Worm (Caenorhabditis elegans): ENCODE measurements around the gene T12G3.6.
A peak's percentile ranks its signal among the peaks of the same experiment; 100 is the strongest.

T12G3.6 gene

ce11 chrIV:12057508-12057907 is 26.4 kb upstream of the T12G3.6 start, which contains the start of gene K08E4.3:
TSS of gene K08E4.3 (plus strand) at chrIV:12057742.
- TF ChIP-seq nfyb-1 (GFP tag; IDR thresholded peaks at IDR 0.05) (no peak), ccch-3 (GFP tag; optimal IDR thresholded peaks at IDR 0.05) (no peak), rcor-1 (GFP tag; IDR thresholded peaks at IDR 0.05) (no peak), zim-3 (tag; optimal IDR thresholded peaks at IDR 0.05) (no peak), hrde-1 (tag; optimal IDR thresholded peaks at IDR 0.05; ENCODE audit: borderline replicate concordance) (no peak), F39B2.1 (GFP tag; IDR thresholded peaks at IDR 0.05) (no peak), madf-3 (GFP tag; IDR thresholded peaks at IDR 0.05) (no peak), sdz-38 (tag; optimal IDR thresholded peaks at IDR 0.05) (no peak), Y67H2A.10 (GFP tag; conservative IDR thresholded peaks at IDR 0.05) (no peak), lin-26 (GFP tag; IDR thresholded peaks at IDR 0.05) (no peak), F55B11.4 (tag; optimal IDR thresholded peaks at IDR 0.05; ENCODE audit: borderline replicate concordance, insufficient read depth) (no peak), ceh-40 (GFP tag; IDR thresholded peaks at IDR 0.05) (no peak), snpc-1.3 (tag; optimal IDR thresholded peaks at IDR 0.05; ENCODE audit: insufficient read depth) (no peak), B0035.1 (tag; optimal IDR thresholded peaks at IDR 0.05) (no peak), snpc-3.4 (tag; optimal IDR thresholded peaks at IDR 0.05) (no peak), ceh-27 (GFP tag; optimal IDR thresholded peaks at IDR 0.05) (no peak), lin-35 (GFP tag; optimal IDR thresholded peaks at IDR 0.05) (no peak), rec-8 (tag; optimal IDR thresholded peaks at IDR 0.05) (no peak), ztf-22 (GFP tag; optimal IDR thresholded peaks at IDR 0.05) (no peak), nhr-27 (tag; optimal IDR thresholded peaks at IDR 0.05) (no peak)

- TF ChIP-seq xnd-1 (tag; optimal IDR thresholded peaks at IDR 0.05) (peak; percentile 28), athp-1 (tag; optimal IDR thresholded peaks at IDR 0.05) (no peak), ceh-91 (GFP tag; IDR thresholded peaks at IDR 0.05) (0 out of 2 replicates have a peak, but pooled peaks have one; percentile 8), efl-1 (GFP tag; optimal IDR thresholded peaks at IDR 0.05) (peak; percentile 58), ceh-79 (tag; optimal IDR thresholded peaks at IDR 0.05) (no peak), madf-8 (GFP tag; conservative IDR thresholded peaks at IDR 0.05) (0 out of 2 replicates have a peak, but pooled peaks have one; percentile 18), madf-6 (GFP tag; IDR thresholded peaks at IDR 0.05) (peak; percentile 57; the same call in 1 of the 2 replicates)
Observed at ce11 chrIV:12056603-12057002, 25.5 kb upstream of the T12G3.6 start, which contains the start of gene K08E4.2. TSS of gene K08E4.2 (minus strand) at chrIV:12056656.

DNA sequence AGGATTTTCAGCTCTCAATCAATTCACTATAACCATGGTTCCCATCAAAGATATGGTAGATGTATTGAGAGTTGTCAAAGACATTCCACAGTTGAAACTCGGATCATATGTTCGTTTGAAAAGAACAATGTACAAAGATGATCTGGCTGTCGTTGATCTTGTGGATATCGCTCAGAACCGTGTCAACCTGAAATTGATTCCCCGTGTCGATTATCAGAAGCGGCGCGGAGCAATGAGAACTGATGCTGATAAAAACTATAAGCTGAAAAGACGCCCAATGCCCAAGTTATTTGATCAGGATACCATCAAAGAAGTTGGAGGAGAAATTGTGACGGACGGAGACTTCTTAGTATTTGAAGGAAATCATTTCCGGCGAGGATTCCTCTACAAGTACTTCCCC is 21.4 kb upstream of the T12G3.6 start:
- TF ChIP-seq hmg-1.2 (GFP tag; IDR thresholded peaks at IDR 0.05) (no peak), snpc-1.3 (tag; optimal IDR thresholded peaks at IDR 0.05; ENCODE audit: insufficient read depth) (no peak), F23B12.7 (tag; optimal IDR thresholded peaks at IDR 0.05; ENCODE audit: insufficient read depth) (no peak), ztf-6 (GFP tag; IDR thresholded peaks at IDR 0.05) (no peak), zfh-2 (GFP tag; conservative IDR thresholded peaks at IDR 0.05) (no peak), B0261.1 (tag; optimal IDR thresholded peaks at IDR 0.05) (no peak), hsf-1 (GFP tag; IDR thresholded peaks at IDR 0.05) (no peak), B0035.1 (tag; optimal IDR thresholded peaks at IDR 0.05) (no peak), snpc-3.4 (tag; optimal IDR thresholded peaks at IDR 0.05) (no peak), nfya-1 (tag; optimal IDR thresholded peaks at IDR 0.05; ENCODE audit: borderline replicate concordance, insufficient read depth) (no peak), F22D6.2 (tag; optimal IDR thresholded peaks at IDR 0.05) (no peak), attf-6 (GFP tag; IDR thresholded peaks at IDR 0.05) (no peak), somi-1 (GFP tag; optimal IDR thresholded peaks at IDR 0.05) (no peak), mes-4 (tag; optimal IDR thresholded peaks at IDR 0.05) (no peak), F49E8.2 (tag; optimal IDR thresholded peaks at IDR 0.05; ENCODE audit: insufficient read depth) (no peak), tbx-9 (tag; optimal IDR thresholded peaks at IDR 0.05; ENCODE audit: borderline replicate concordance) (no peak), F57C9.4 (tag; optimal IDR thresholded peaks at IDR 0.05) (no peak), snpc-4 (GFP tag; optimal IDR thresholded peaks at IDR 0.05) (no peak), snpc-4 (tag; optimal IDR thresholded peaks at IDR 0.05) (no peak), ceh-79 (tag; optimal IDR thresholded peaks at IDR 0.05) (no peak)
